Worm (Caenorhabditis elegans) whole organism, L2 larva: ENCODE results near the gene cox-16.

Experiments used
- aly-2 ChIP-seq: fragments of 150-350 bp; optimal IDR thresholded peaks from 2 replicates; lab custom pipeline; 2014; ENCODE audit warnings: missing biosample characterization, missing genetic modification characterization
- ceh-16 ChIP-seq: fragments of 150-350 bp; optimal IDR thresholded peaks from 2 replicates; lab custom pipeline; 2014; ENCODE audit warnings: missing biosample characterization, missing genetic modification characterization
- elt-3 ChIP-seq: sonication (generic microtip); optimal IDR thresholded peaks from 2 replicates; lab custom pipeline; 2017; ENCODE audit warnings: missing biosample characterization, missing genetic modification characterization
- lin-11 ChIP-seq: fragments of 150-350 bp; sonication (generic microtip); optimal IDR thresholded peaks from 2 replicates; lab custom pipeline; 2014; ENCODE audit warnings: missing biosample characterization, missing genetic modification characterization, inconsistent platforms, mixed read lengths
- mab-5 ChIP-seq: fragments of 150-350 bp; optimal IDR thresholded peaks from 2 replicates; lab custom pipeline; 2014; ENCODE audit warnings: missing biosample characterization, missing genetic modification characterization
- nhr-10 ChIP-seq: sonication (generic microtip); optimal IDR thresholded peaks from 2 replicates; lab custom pipeline; 2017; ENCODE audit warnings: missing biosample characterization, missing genetic modification characterization
- nhr-11 ChIP-seq: fragments of 150-350 bp; optimal IDR thresholded peaks from 2 replicates; lab custom pipeline; 2014; ENCODE audit warnings: missing biosample characterization, missing genetic modification characterization
- nhr-12 ChIP-seq: fragments of 150-350 bp; optimal IDR thresholded peaks from 2 replicates; lab custom pipeline; 2014; ENCODE audit warnings: missing biosample characterization, missing genetic modification characterization
- nhr-237 ChIP-seq: fragments of 150-350 bp; optimal IDR thresholded peaks from 2 replicates; lab custom pipeline; 2014; ENCODE audit warnings: missing biosample characterization, missing genetic modification characterization
- nhr-77 ChIP-seq: fragments of 150-350 bp; optimal IDR thresholded peaks from 2 replicates; lab custom pipeline; 2014; ENCODE audit warnings: missing biosample characterization, missing genetic modification characterization
- sma-3 ChIP-seq: sonication (generic microtip); optimal IDR thresholded peaks from 2 replicates; lab custom pipeline; 2016; ENCODE audit warnings: missing genetic modification reagents, missing genetic modification characterization, missing compliant biosample characterization
- sma-9 ChIP-seq, 2 experiments: fragments of 150-350 bp in 1 of 2; sonication (generic microtip) in 1 of 2; optimal IDR thresholded peaks; 2 replicates each; lab custom pipeline; 2014 to 2016; ENCODE audit warnings: missing genetic modification characterization in 2 of 2, mild to moderate bottlenecking in 1 of 2, missing biosample characterization in 1 of 2, missing compliant biosample characterization in 1 of 2, missing genetic modification reagents in 1 of 2, moderate library complexity in 1 of 2
- unc-39 ChIP-seq: fragments of 150-350 bp; optimal IDR thresholded peaks from 2 replicates; lab custom pipeline; 2014; ENCODE audit warnings: missing biosample characterization, missing genetic modification characterization
- zag-1 ChIP-seq: fragments of 150-350 bp; optimal IDR thresholded peaks from 2 replicates; lab custom pipeline; 2014; ENCODE audit warnings: missing biosample characterization, missing genetic modification characterization
- ztf-1 ChIP-seq: fragments of 200-800 bp; sonication (Bioruptor generic); conservative IDR thresholded peaks from 2 replicates; pipeline ENCODE4 v1.3.6; 2022; ENCODE audit warnings: missing genetic modification characterization, missing compliant biosample characterization
- ztf-4 ChIP-seq: fragments of 150-350 bp; optimal IDR thresholded peaks from 2 replicates; lab custom pipeline; 2014; ENCODE audit warnings: missing biosample characterization, missing genetic modification characterization

The cox-16 gene

DNA sequence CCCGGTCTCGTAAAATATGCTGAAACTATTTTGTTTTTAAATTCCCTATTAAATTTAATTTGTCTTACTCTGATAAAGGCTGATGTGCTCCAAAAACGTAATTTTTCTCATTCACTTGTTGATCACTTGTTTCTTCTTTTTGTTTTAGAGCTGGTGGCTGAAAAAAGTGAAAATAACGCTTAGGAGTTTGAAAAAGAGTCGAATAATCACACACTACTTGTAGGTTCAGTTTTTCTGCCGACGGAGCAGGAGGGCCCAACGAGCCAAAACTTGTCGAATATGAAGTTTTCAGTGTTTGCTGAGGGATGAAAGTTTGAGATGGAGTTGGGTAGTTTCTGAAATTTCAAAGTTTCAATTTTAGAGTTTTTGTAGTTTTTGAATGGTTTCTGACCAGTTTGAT lies 48.9 kb downstream of the cox-16 start:
- no peak for TF ChIP-seq sma-3 (GFP tag; lab: Kevin White, UChicago)
- TF ChIP-seq ceh-16 = no peak
- TF ChIP-seq ztf-1 (GFP tag; lab: Robert Waterston, UW) = no peak
- no peak for TF ChIP-seq nhr-10 (tag; lab: Kevin White, UChicago)
- TF ChIP-seq nhr-77 (tag; lab: Kevin White, UChicago) = no peak
- TF ChIP-seq lin-11 = no peak
- TF ChIP-seq nhr-12 (tag; lab: Kevin White, UChicago) = no peak
- TF ChIP-seq unc-39 (tag; lab: Kevin White, UChicago) = no peak
- TF ChIP-seq sma-9 (GFP tag; optimal IDR thresholded peaks at IDR 0.05; lab: Kevin White, UChicago) = no peak
- no peak for TF ChIP-seq sma-9 (tag; optimal IDR thresholded peaks at IDR 0.05; lab: Kevin White, UChicago)
- TF ChIP-seq zag-1 (tag; lab: Kevin White, UChicago) = no peak
- no peak for TF ChIP-seq aly-2
- TF ChIP-seq mab-5 = no peak
- no peak for TF ChIP-seq nhr-11 (tag; lab: Kevin White, UChicago)
- no peak for TF ChIP-seq nhr-237 (tag; lab: Kevin White, UChicago)
- no peak for TF ChIP-seq elt-3 (tag; lab: Kevin White, UChicago)
- TF ChIP-seq ztf-4 (tag; lab: Kevin White, UChicago) = no peak
